Fruit fly (Drosophila melanogaster): ENCODE results near the gene mrn.

Gene mrn

DNA sequence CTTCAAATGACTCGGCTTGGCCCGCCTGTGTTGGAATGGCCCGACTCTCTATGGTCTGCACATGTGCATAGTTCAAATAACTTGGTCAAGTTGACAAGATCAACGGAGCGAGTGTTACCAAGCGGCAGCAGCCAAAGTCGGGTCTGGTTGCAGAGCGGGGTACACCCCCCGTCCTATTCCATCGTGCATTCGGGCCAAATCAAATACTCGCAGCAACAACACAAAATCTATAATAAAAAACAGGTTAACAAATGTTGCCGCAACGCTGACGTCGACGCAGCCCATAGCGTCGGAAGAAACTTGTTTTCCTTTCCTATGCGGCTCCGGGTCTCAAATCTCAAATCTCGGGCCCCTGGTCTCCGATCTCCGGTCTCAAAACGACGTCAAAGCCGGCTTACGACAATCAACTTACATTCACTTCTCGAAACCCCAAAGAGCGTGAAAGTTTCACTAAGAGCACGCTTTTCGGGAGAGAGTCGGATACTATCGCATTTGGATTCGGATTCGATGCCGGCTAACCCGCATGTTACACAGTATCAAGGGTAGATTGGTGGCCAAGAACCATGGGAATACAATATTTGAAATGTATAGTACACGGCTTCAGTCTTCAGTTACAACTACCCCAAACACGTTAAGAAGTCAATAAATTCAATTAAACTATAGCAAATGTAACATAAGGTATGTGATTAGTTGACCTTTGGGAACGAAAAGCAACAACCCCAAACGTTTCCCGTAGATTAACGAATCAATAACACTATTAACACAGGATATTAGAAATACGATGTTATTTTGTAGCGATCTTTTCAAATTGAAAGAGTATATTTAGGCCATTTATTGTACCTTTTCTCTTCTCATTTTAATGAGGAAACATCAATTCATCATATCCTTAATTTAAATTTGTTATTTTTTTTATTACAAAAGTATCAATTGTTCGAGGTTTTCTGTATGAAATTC is 45.8 kb downstream of the mrn start (continued):
- TF ChIP-seq ATbp (GFP tag; optimal IDR thresholded peaks at IDR 0.05) (peak; percentile 52), Chrac-16 (GFP tag; optimal IDR thresholded peaks at IDR 0.05) (peak; percentile 53), CG18619 (GFP tag; optimal IDR thresholded peaks at IDR 0.05) (peak; percentile 87), NK7.1 (GFP tag; optimal IDR thresholded peaks at IDR 0.05) (no peak), CG4854 (GFP tag; optimal IDR thresholded peaks at IDR 0.05) (no peak), CHES-1-like (GFP tag; optimal IDR thresholded peaks at IDR 0.05) (peak; percentile 37), Oli (tag; optimal IDR thresholded peaks at IDR 0.05) (peak; percentile 82), CG10147 (GFP tag; optimal IDR thresholded peaks at IDR 0.05) (peak; percentile 39), CG10274 (GFP tag; optimal IDR thresholded peaks at IDR 0.05) (peak; percentile 43), lilli (GFP tag; optimal IDR thresholded peaks at IDR 0.05) (peak; percentile 74), Hmx (GFP tag; optimal IDR thresholded peaks at IDR 0.05) (peak; percentile 49), chn (GFP tag; optimal IDR thresholded peaks at IDR 0.05) (peak; percentile 52), CG3281 (GFP tag; optimal IDR thresholded peaks at IDR 0.05) (peak; percentile 56), C15 (GFP tag; IDR thresholded peaks at IDR 0.05) (no peak), Hsf (GFP tag; optimal IDR thresholded peaks at IDR 0.05) (peak; percentile 57), tio (GFP tag; optimal IDR thresholded peaks at IDR 0.05) (peak; percentile 82), Mad (GFP tag; optimal IDR thresholded peaks at IDR 0.05) (peak; percentile 35), vfl (GFP tag; optimal IDR thresholded peaks at IDR 0.05) (peak; percentile 23), kay (GFP tag; optimal IDR thresholded peaks at IDR 0.05) (peak; percentile 17), zfh1 (GFP tag; IDR thresholded peaks at IDR 0.05) (0 out of 3 replicates have a peak, but pooled peaks have one; percentile 7), Eip74EF (GFP tag; optimal IDR thresholded peaks at IDR 0.05) (peak in 1 of 2 experiments; percentile 51), CG1792 (GFP tag; optimal IDR thresholded peaks at IDR 0.05) (peak; percentile 13), CG10321 (GFP tag; IDR thresholded peaks at IDR 0.05) (no peak), CG17328 (GFP tag; IDR thresholded peaks at IDR 0.05) (0 out of 2 replicates have a peak, but pooled peaks have one; percentile 55), NC2β (GFP tag; optimal IDR thresholded peaks at IDR 0.05) (peak; percentile 31), sc (optimal IDR thresholded peaks at IDR 0.05) (no peak), sc (GFP tag; optimal IDR thresholded peaks at IDR 0.05) (peak; percentile 39), zf30C (GFP tag; optimal IDR thresholded peaks at IDR 0.05) (no peak), Gug (GFP tag; IDR thresholded peaks at IDR 0.05) (peak; percentile 55; the same call in 2 of the 4 replicates), ham (GFP tag; IDR thresholded peaks at IDR 0.05) (no peak), Vsx1 (GFP tag; optimal IDR thresholded peaks at IDR 0.05) (peak; percentile 48), Side (GFP tag; optimal IDR thresholded peaks at IDR 0.05) (peak; percentile 32)

DNA sequence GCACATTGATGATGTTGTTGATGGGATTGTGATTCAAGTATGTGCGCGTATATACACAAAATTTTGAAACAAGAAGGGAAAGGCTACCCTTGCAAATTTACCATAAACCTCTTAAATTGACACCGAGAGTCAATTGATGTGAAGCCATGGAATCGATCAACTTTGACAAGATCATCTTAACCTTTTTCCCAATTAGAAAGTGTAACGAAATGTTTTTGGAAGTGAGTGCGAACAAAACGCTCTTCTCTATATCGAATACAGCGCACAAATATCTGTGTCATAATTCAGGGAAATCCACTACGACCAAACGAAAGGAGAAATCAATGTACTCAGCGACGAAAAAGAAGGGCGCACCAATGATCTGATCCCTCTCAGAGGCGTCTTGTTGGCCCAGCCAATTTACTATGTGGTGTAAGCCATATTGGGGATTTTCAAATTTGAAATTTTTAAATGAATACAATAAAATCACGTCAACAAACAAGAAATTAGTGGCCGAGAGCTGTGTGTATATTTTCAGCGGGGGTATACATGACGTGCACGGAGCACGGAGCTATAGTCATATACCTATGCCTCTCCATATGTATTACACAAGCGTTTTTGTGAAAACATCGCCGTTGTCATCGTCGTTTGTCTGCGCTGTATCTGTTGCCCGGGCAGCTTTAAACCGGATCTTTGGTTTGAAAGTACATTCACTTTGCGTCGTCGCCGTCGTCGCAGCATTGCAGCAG is 46.8 kb downstream of the mrn start:
- peak; percentile 61; the same call in 1 of the 2 replicates for TF ChIP-seq Drgx (GFP tag; IDR thresholded peaks at IDR 0.05)
- TF ChIP-seq CG13296 (GFP tag; optimal IDR thresholded peaks at IDR 0.05) = no peak
- peak in 1 of 2 experiments; percentile 49 for TF ChIP-seq Eip74EF (GFP tag; optimal IDR thresholded peaks at IDR 0.05)
- TF ChIP-seq h (optimal IDR thresholded peaks at IDR 0.05) = no peak
- TF ChIP-seq CG10274 (GFP tag; optimal IDR thresholded peaks at IDR 0.05) = peak; percentile 99
- no peak for TF ChIP-seq lov (optimal IDR thresholded peaks at IDR 0.05)
- TF ChIP-seq lov (GFP tag; IDR thresholded peaks at IDR 0.05) = no peak
- peak; percentile 33; the same call in 1 of the 2 replicates for TF ChIP-seq Ada2b (GFP tag; IDR thresholded peaks at IDR 0.05)
- peak; percentile 46 for TF ChIP-seq CG17802 (tag; optimal IDR thresholded peaks at IDR 0.05)
- TF ChIP-seq br (optimal IDR thresholded peaks at IDR 0.05) = no peak
- TF ChIP-seq CG8924 (tag; optimal IDR thresholded peaks at IDR 0.05) = peak; percentile 43
- TF ChIP-seq toy (GFP tag; IDR thresholded peaks at IDR 0.05) = 0 out of 2 replicates have a peak, but pooled peaks have one; percentile 17
- peak; percentile 50 for TF ChIP-seq zfh2 (GFP tag; optimal IDR thresholded peaks at IDR 0.05)
- TF ChIP-seq dan (GFP tag; IDR thresholded peaks at IDR 0.05) = no peak
- TF ChIP-seq CG17829 (tag; optimal IDR thresholded peaks at IDR 0.05) = peak; percentile 42
- TF ChIP-seq Ssrp (tag; optimal IDR thresholded peaks at IDR 0.05) = peak; percentile 40
- peak; percentile 11 for TF ChIP-seq D19B (GFP tag; optimal IDR thresholded peaks at IDR 0.05)
- peak; percentile 40 to 59 for TF ChIP-seq bsh (GFP tag; optimal IDR thresholded peaks at IDR 0.05)
- no peak for TF ChIP-seq Doc3 (GFP tag; IDR thresholded peaks at IDR 0.05; ENCODE audit: partially characterized antibody)

Data from whole organism, embryonic.